Worm (Caenorhabditis elegans): Measurements from ENCODE around the gene T26C11.8.

The T26C11.8 gene

ce11 chrX:1860422-1860821, at the start of gene T26C11.8:
Gene T26C11.8 (plus strand): TSS chrX:1860722.
- TF ChIP-seq C34F6.9 (tag; optimal IDR thresholded peaks at IDR 0.05), result no peak
- no peak for TF ChIP-seq egl-27 (tag; optimal IDR thresholded peaks at IDR 0.05)
- no peak for TF ChIP-seq skn-1 (tag; optimal IDR thresholded peaks at IDR 0.05)
- no peak for TF ChIP-seq crh-2 (tag; optimal IDR thresholded peaks at IDR 0.05)
- no peak for TF ChIP-seq elt-1 (tag; optimal IDR thresholded peaks at IDR 0.05)
- TF ChIP-seq ama-1 (optimal IDR thresholded peaks at IDR 0.05), result no peak
- no peak for TF ChIP-seq lin-39 (tag; optimal IDR thresholded peaks at IDR 0.05)
- TF ChIP-seq mdl-1 (tag; optimal IDR thresholded peaks at IDR 0.05), result no peak
- TF ChIP-seq nhr-237 (tag; optimal IDR thresholded peaks at IDR 0.05), result no peak
- TF ChIP-seq ztf-11 (tag; optimal IDR thresholded peaks at IDR 0.05), result no peak
- TF ChIP-seq ceh-82 (tag; optimal IDR thresholded peaks at IDR 0.05), result no peak
- no peak for TF ChIP-seq nhr-25 (tag; optimal IDR thresholded peaks at IDR 0.05)
- TF ChIP-seq R02D3.7 (tag; optimal IDR thresholded peaks at IDR 0.05), result no peak
- no peak for TF ChIP-seq unc-62 (GFP tag; optimal IDR thresholded peaks at IDR 0.05)
- TF ChIP-seq gmeb-1 (tag; optimal IDR thresholded peaks at IDR 0.05), result no peak
- TF ChIP-seq fos-1 (tag; optimal IDR thresholded peaks at IDR 0.05), result no peak

ce11 chrX:1811436-1811835, 49.1 kb upstream of the T26C11.8 start, which contains the start of gene C14E2.3:
Gene C14E2.3 (minus strand): TSS chrX:1811536.
- TF ChIP-seq aly-2 (tag; optimal IDR thresholded peaks at IDR 0.05) (no peak), snpc-4 (tag; optimal IDR thresholded peaks at IDR 0.05) (no peak), lin-11 (tag; optimal IDR thresholded peaks at IDR 0.05) (no peak), dmd-4 (tag; optimal IDR thresholded peaks at IDR 0.05) (no peak), lin-13 (GFP tag; optimal IDR thresholded peaks at IDR 0.05) (no peak), nhr-129 (tag; optimal IDR thresholded peaks at IDR 0.05) (no peak), lsy-2 (tag; optimal IDR thresholded peaks at IDR 0.05) (no peak), nhr-12 (tag; optimal IDR thresholded peaks at IDR 0.05) (no peak), crh-2 (tag; optimal IDR thresholded peaks at IDR 0.05) (no peak)

- TF ChIP-seq snpc-4 (tag; optimal IDR thresholded peaks at IDR 0.05) (no peak), ZK546.5 (tag; optimal IDR thresholded peaks at IDR 0.05) (no peak), unc-39 (tag; optimal IDR thresholded peaks at IDR 0.05) (no peak), peb-1 (tag; optimal IDR thresholded peaks at IDR 0.05) (no peak), nhr-77 (tag; optimal IDR thresholded peaks at IDR 0.05) (no peak), F13H6.1 (tag; optimal IDR thresholded peaks at IDR 0.05) (no peak), dmd-4 (tag; optimal IDR thresholded peaks at IDR 0.05) (no peak), ztf-11 (tag; optimal IDR thresholded peaks at IDR 0.05) (no peak), fos-1 (tag; optimal IDR thresholded peaks at IDR 0.05) (no peak)
Measured at ce11 chrX:1816106-1816505, 44.4 kb upstream of the T26C11.8 start, which contains the start of gene C14E2.7. Gene C14E2.7 (plus strand): TSS chrX:1816406.

- TF ChIP-seq nhr-10 (tag; optimal IDR thresholded peaks at IDR 0.05) (no peak), skn-1 (tag; optimal IDR thresholded peaks at IDR 0.05) (no peak), R02D3.7 (tag; optimal IDR thresholded peaks at IDR 0.05) (no peak), nhr-25 (tag; optimal IDR thresholded peaks at IDR 0.05) (no peak), ZK546.5 (tag; optimal IDR thresholded peaks at IDR 0.05) (no peak), ceh-16 (tag; optimal IDR thresholded peaks at IDR 0.05) (no peak), elt-3 (tag; optimal IDR thresholded peaks at IDR 0.05) (no peak), unc-55 (GFP tag; optimal IDR thresholded peaks at IDR 0.05) (no peak)
Measured at ce11 chrX:1821235-1821634, 39.3 kb upstream of the T26C11.8 start, which contains the start of gene C14E2.4. Gene C14E2.4 (minus strand): TSS chrX:1821335.

- no peak for TF ChIP-seq egl-27 (tag; optimal IDR thresholded peaks at IDR 0.05)
- TF ChIP-seq ceh-16 (tag; optimal IDR thresholded peaks at IDR 0.05), result no peak
- TF ChIP-seq unc-39 (tag; optimal IDR thresholded peaks at IDR 0.05), result no peak
- no peak for TF ChIP-seq R02D3.7 (tag; optimal IDR thresholded peaks at IDR 0.05)
- no peak for TF ChIP-seq gmeb-1 (tag; optimal IDR thresholded peaks at IDR 0.05)
- no peak for TF ChIP-seq ceh-82 (tag; optimal IDR thresholded peaks at IDR 0.05)
- no peak for TF ChIP-seq nhr-6 (tag; optimal IDR thresholded peaks at IDR 0.05)
Measured at ce11 chrX:1825290-1825832, 35.2 kb upstream of the T26C11.8 start, which contains the start of gene C14E2.5. Gene C14E2.5 (minus strand): TSS chrX:1825340.

- TF ChIP-seq egl-27 (tag; optimal IDR thresholded peaks at IDR 0.05) (no peak), unc-39 (tag; optimal IDR thresholded peaks at IDR 0.05) (no peak), nhr-21 (tag; optimal IDR thresholded peaks at IDR 0.05) (no peak), peb-1 (tag; optimal IDR thresholded peaks at IDR 0.05) (no peak), nhr-237 (tag; optimal IDR thresholded peaks at IDR 0.05) (no peak), crh-2 (tag; optimal IDR thresholded peaks at IDR 0.05) (no peak), elt-1 (tag; optimal IDR thresholded peaks at IDR 0.05) (no peak), lin-39 (tag; optimal IDR thresholded peaks at IDR 0.05) (no peak), fos-1 (tag; optimal IDR thresholded peaks at IDR 0.05) (no peak), ztf-1 (GFP tag; conservative IDR thresholded peaks at IDR 0.05) (no peak), lin-11 (tag; optimal IDR thresholded peaks at IDR 0.05) (no peak), gmeb-1 (tag; optimal IDR thresholded peaks at IDR 0.05) (no peak), nhr-12 (tag; optimal IDR thresholded peaks at IDR 0.05) (no peak), ceh-82 (tag; optimal IDR thresholded peaks at IDR 0.05) (no peak), sem-4 (tag; optimal IDR thresholded peaks at IDR 0.05) (no peak)
Measured at ce11 chrX:1826166-1826565, 34.4 kb upstream of the T26C11.8 start, which contains the start of gene C14E2.1. Gene C14E2.1 (plus strand): TSS chrX:1826466.
